Fruit fly (Drosophila melanogaster): ENCODE results near the gene CG7990.

CG7990 gene

dm6 chrX:19154998-19155397, 46.8 kb downstream of the CG7990 start (continued):
- peak; percentile 78 for TF ChIP-seq tio (GFP tag; optimal IDR thresholded peaks at IDR 0.05)
- peak; percentile 91 for TF ChIP-seq CG17361 (GFP tag; IDR thresholded peaks at IDR 0.05)
- peak; percentile 86 for TF ChIP-seq pnt (GFP tag; optimal IDR thresholded peaks at IDR 0.05)
- TF ChIP-seq CG30403 (GFP tag; optimal IDR thresholded peaks at IDR 0.05), result peak; percentile 80
- TF ChIP-seq CG9932 (GFP tag; IDR thresholded peaks at IDR 0.05), result peak; percentile 40; the same call in 1 of the 2 replicates
- TF ChIP-seq Scr (GFP tag; IDR thresholded peaks at IDR 0.05; ENCODE audit: partially characterized antibody), result no peak
- TF ChIP-seq kay (GFP tag; optimal IDR thresholded peaks at IDR 0.05), result peak; percentile 84
- TF ChIP-seq CG4707 (GFP tag; optimal IDR thresholded peaks at IDR 0.05), result peak; percentile 74
- TF ChIP-seq Spps (tag; optimal IDR thresholded peaks at IDR 0.05), result peak; percentile 91
- no peak for TF ChIP-seq CG14860 (GFP tag; IDR thresholded peaks at IDR 0.05; ENCODE audit: partially characterized antibody)
- peak; percentile 92 for TF ChIP-seq CG12391 (tag; optimal IDR thresholded peaks at IDR 0.05)
- peak; percentile 55 for TF ChIP-seq CG1647 (GFP tag; optimal IDR thresholded peaks at IDR 0.05)
- no peak for TF ChIP-seq Opbp (GFP tag; IDR thresholded peaks at IDR 0.05; ENCODE audit: partially characterized antibody)
- TF ChIP-seq Kr (GFP tag; optimal IDR thresholded peaks at IDR 0.05), result peak; percentile 15
- peak; percentile 76 for TF ChIP-seq CG14014 (GFP tag; IDR thresholded peaks at IDR 0.05)
- TF ChIP-seq ems (GFP tag; optimal IDR thresholded peaks at IDR 0.05), result peak; percentile 85
- TF ChIP-seq twi (tag; optimal IDR thresholded peaks at IDR 0.05), result peak; percentile 76
- peak; percentile 72 for TF ChIP-seq Mrtf (GFP tag; IDR thresholded peaks at IDR 0.05)
- no peak for TF ChIP-seq p53 (GFP tag; optimal IDR thresholded peaks at IDR 0.05)
- TF ChIP-seq CG14050 (GFP tag; IDR thresholded peaks at IDR 0.05), result peak; percentile 55; the same call in 1 of the 3 replicates
- TF ChIP-seq Rx (GFP tag; IDR thresholded peaks at IDR 0.05), result peak; percentile 78
- peak; percentile 23 for TF ChIP-seq schlank (tag; optimal IDR thresholded peaks at IDR 0.05)
- peak; percentile 65 for TF ChIP-seq CG9437 (GFP tag; optimal IDR thresholded peaks at IDR 0.05)
- peak; percentile 29 for TF ChIP-seq Elba2 (GFP tag; optimal IDR thresholded peaks at IDR 0.05)
- peak; percentile 91 for TF ChIP-seq CG5245 (GFP tag; optimal IDR thresholded peaks at IDR 0.05)
- peak; percentile 92 for TF ChIP-seq fd96Cb (tag; optimal IDR thresholded peaks at IDR 0.05)
- TF ChIP-seq Myb (GFP tag; optimal IDR thresholded peaks at IDR 0.05), result peak; percentile 48
- peak; percentile 91 for TF ChIP-seq CG4424 (GFP tag; optimal IDR thresholded peaks at IDR 0.05)
- peak; percentile 6 for TF ChIP-seq MESR4 (GFP tag; optimal IDR thresholded peaks at IDR 0.05)
- no peak for TF ChIP-seq usp (GFP tag; optimal IDR thresholded peaks at IDR 0.05)
- TF ChIP-seq mld (GFP tag; IDR thresholded peaks at IDR 0.05; ENCODE audit: partially characterized antibody), result no peak
- TF ChIP-seq CTCF (GFP tag; optimal IDR thresholded peaks at IDR 0.05), result peak; percentile 3
- TF ChIP-seq CG3726 (GFP tag; IDR thresholded peaks at IDR 0.05), result peak; percentile 74; the same call in 1 of the 3 replicates
- peak; percentile 86 for TF ChIP-seq zf30C (GFP tag; optimal IDR thresholded peaks at IDR 0.05)
- peak; percentile 74 for TF ChIP-seq lmd (GFP tag; IDR thresholded peaks at IDR 0.05)
- TF ChIP-seq tap (tag; optimal IDR thresholded peaks at IDR 0.05), result peak; percentile 76
- peak; percentile 99 for TF ChIP-seq sens (GFP tag)
- no peak for TF ChIP-seq insv (GFP tag; optimal IDR thresholded peaks at IDR 0.05)
- TF ChIP-seq Xbp1 (GFP tag; optimal IDR thresholded peaks at IDR 0.05), result peak; percentile 83

- peak in 1 of 2 experiments; percentile 95 for TF ChIP-seq Hr78 (GFP tag; optimal IDR thresholded peaks at IDR 0.05)
- TF ChIP-seq CG6683 (GFP tag; optimal IDR thresholded peaks at IDR 0.05), result no peak
Measured at dm6 chrX:19154249-19154648, 47.5 kb downstream of the CG7990 start.

All from whole organism, embryonic.